Worm (Caenorhabditis elegans) whole organism, L2 larva: ENCODE data around the gene T26H8.5.

ENCODE experiments used
- F13H6.1 ChIP-seq: sonication (generic microtip); optimal IDR thresholded peaks from 2 replicates; lab custom pipeline; 2016; ENCODE audit warnings: missing genetic modification characterization, missing compliant biosample characterization
- R02D3.7 ChIP-seq: fragments of 150-350 bp; optimal IDR thresholded peaks from 2 replicates; lab custom pipeline; 2014; ENCODE audit warnings: missing biosample characterization, missing genetic modification characterization
- ZK546.5 ChIP-seq: sonication (generic microtip); optimal IDR thresholded peaks from 2 replicates; lab custom pipeline; 2017; ENCODE audit warnings: missing biosample characterization, missing genetic modification characterization
- alr-1 ChIP-seq: fragments of 150-350 bp; optimal IDR thresholded peaks from 2 replicates; lab custom pipeline; 2014; ENCODE audit warnings: missing biosample characterization, missing genetic modification characterization
- ceh-16 ChIP-seq: fragments of 150-350 bp; optimal IDR thresholded peaks from 2 replicates; lab custom pipeline; 2014; ENCODE audit warnings: missing biosample characterization, missing genetic modification characterization
- ceh-82 ChIP-seq: fragments of 150-350 bp; optimal IDR thresholded peaks from 2 replicates; lab custom pipeline; 2014; ENCODE audit warnings: missing biosample characterization, missing genetic modification characterization
- crh-2 ChIP-seq: sonication (generic microtip); optimal IDR thresholded peaks from 2 replicates; lab custom pipeline; 2017; ENCODE audit warnings: missing biosample characterization, missing genetic modification characterization
- dmd-4 ChIP-seq: sonication (generic microtip); optimal IDR thresholded peaks from 2 replicates; lab custom pipeline; 2017; ENCODE audit warnings: missing biosample characterization, missing genetic modification characterization
- egl-27 ChIP-seq: sonication (generic microtip); optimal IDR thresholded peaks from 3 replicates; lab custom pipeline; 2017; ENCODE audit warnings: missing biosample characterization, missing genetic modification reagents, missing genetic modification characterization
- elt-1 ChIP-seq: fragments of 150-350 bp; optimal IDR thresholded peaks from 2 replicates; lab custom pipeline; 2014; ENCODE audit warnings: missing biosample characterization, missing genetic modification characterization
- elt-3 ChIP-seq: sonication (generic microtip); optimal IDR thresholded peaks from 2 replicates; lab custom pipeline; 2017; ENCODE audit warnings: missing biosample characterization, missing genetic modification characterization
- fos-1 ChIP-seq: fragments of 150-350 bp; optimal IDR thresholded peaks from 2 replicates; lab custom pipeline; 2014; ENCODE audit warnings: missing biosample characterization, missing genetic modification characterization
- gmeb-1 ChIP-seq: fragments of 150-350 bp; optimal IDR thresholded peaks from 2 replicates; lab custom pipeline; 2014; ENCODE audit warnings: missing biosample characterization, missing genetic modification characterization
- lin-13 ChIP-seq: fragments of 150-350 bp; optimal IDR thresholded peaks from 2 replicates; lab custom pipeline; 2014; ENCODE audit warnings: missing biosample characterization, missing genetic modification reagents, missing genetic modification characterization
- lin-39 ChIP-seq: fragments of 150-350 bp; optimal IDR thresholded peaks from 2 replicates; lab custom pipeline; 2014; ENCODE audit warnings: missing biosample characterization, missing genetic modification reagents, missing genetic modification characterization
- mbf-1 ChIP-seq: sonication (generic microtip); optimal IDR thresholded peaks from 2 replicates; lab custom pipeline; 2017; ENCODE audit warnings: missing biosample characterization, missing genetic modification characterization
- mdl-1 ChIP-seq, 2 experiments: fragments of 150-350 bp in 1 of 2; sonication (generic microtip) in 1 of 2; optimal IDR thresholded peaks; 2 replicates each; lab custom pipeline; 2017; ENCODE audit warnings: missing biosample characterization in 2 of 2, missing genetic modification characterization in 2 of 2
- nhr-10 ChIP-seq: sonication (generic microtip); optimal IDR thresholded peaks from 2 replicates; lab custom pipeline; 2017; ENCODE audit warnings: missing biosample characterization, missing genetic modification characterization
- nhr-11 ChIP-seq: fragments of 150-350 bp; optimal IDR thresholded peaks from 2 replicates; lab custom pipeline; 2014; ENCODE audit warnings: missing biosample characterization, missing genetic modification characterization
- nhr-12 ChIP-seq: fragments of 150-350 bp; optimal IDR thresholded peaks from 2 replicates; lab custom pipeline; 2014; ENCODE audit warnings: missing biosample characterization, missing genetic modification characterization
- nhr-129 ChIP-seq: fragments of 150-350 bp; optimal IDR thresholded peaks from 2 replicates; lab custom pipeline; 2014; ENCODE audit warnings: missing biosample characterization, missing genetic modification characterization
- nhr-21 ChIP-seq: fragments of 150-350 bp; optimal IDR thresholded peaks from 2 replicates; lab custom pipeline; 2014; ENCODE audit warnings: missing biosample characterization, missing genetic modification characterization
- nhr-23 ChIP-seq: fragments of 150-350 bp; optimal IDR thresholded peaks from 2 replicates; lab custom pipeline; 2014; ENCODE audit warnings: missing biosample characterization, missing genetic modification reagents, missing genetic modification characterization
- nhr-25 ChIP-seq: fragments of 150-350 bp; sonication (generic microtip); optimal IDR thresholded peaks from 3 replicates; lab custom pipeline; 2014; ENCODE audit warnings: missing biosample characterization, missing genetic modification characterization
- nhr-77 ChIP-seq: fragments of 150-350 bp; optimal IDR thresholded peaks from 2 replicates; lab custom pipeline; 2014; ENCODE audit warnings: missing biosample characterization, missing genetic modification characterization
- peb-1 ChIP-seq: fragments of 150-350 bp; optimal IDR thresholded peaks from 2 replicates; lab custom pipeline; 2014; ENCODE audit warnings: missing biosample characterization, missing genetic modification characterization
- sem-4 ChIP-seq: fragments of 150-350 bp; optimal IDR thresholded peaks from 2 replicates; lab custom pipeline; 2014; ENCODE audit warnings: missing biosample characterization, missing genetic modification reagents, missing genetic modification characterization
- sma-3 ChIP-seq: sonication (generic microtip); optimal IDR thresholded peaks from 2 replicates; lab custom pipeline; 2016; ENCODE audit warnings: missing genetic modification reagents, missing genetic modification characterization, missing compliant biosample characterization
- sma-9 ChIP-seq, 2 experiments: fragments of 150-350 bp in 1 of 2; sonication (generic microtip) in 1 of 2; optimal IDR thresholded peaks; 2 replicates each; lab custom pipeline; 2014 to 2016; ENCODE audit warnings: missing genetic modification characterization in 2 of 2, mild to moderate bottlenecking in 1 of 2, missing biosample characterization in 1 of 2, missing compliant biosample characterization in 1 of 2, missing genetic modification reagents in 1 of 2, moderate library complexity in 1 of 2
- unc-39 ChIP-seq: fragments of 150-350 bp; optimal IDR thresholded peaks from 2 replicates; lab custom pipeline; 2014; ENCODE audit warnings: missing biosample characterization, missing genetic modification characterization
- unc-62 ChIP-seq: fragments of 150-350 bp; optimal IDR thresholded peaks from 2 replicates; lab custom pipeline; 2014; ENCODE audit warnings: missing biosample characterization, missing genetic modification reagents, missing genetic modification characterization
- zag-1 ChIP-seq: fragments of 150-350 bp; optimal IDR thresholded peaks from 2 replicates; lab custom pipeline; 2014; ENCODE audit warnings: missing biosample characterization, missing genetic modification characterization
- ztf-1 ChIP-seq: fragments of 200-800 bp; sonication (Bioruptor generic); conservative IDR thresholded peaks from 2 replicates; pipeline ENCODE4 v1.3.6; 2022; ENCODE audit warnings: missing genetic modification characterization, missing compliant biosample characterization

T26H8.5 gene

ce11 chrV:15318638-15319037 lies 13.2 kb upstream of the T26H8.5 start, which contains the start of gene nhr-291:
Gene nhr-291 (plus strand): TSS chrV:15318961.
- TF ChIP-seq elt-3 (tag; lab: Kevin White, UChicago) (no peak), egl-27 (tag; lab: Kevin White, UChicago) (peak; percentile 35), fos-1 (peak; percentile 99), sma-9 (GFP tag; optimal IDR thresholded peaks at IDR 0.05; lab: Kevin White, UChicago) (peak; percentile 79), sma-9 (tag; optimal IDR thresholded peaks at IDR 0.05; lab: Kevin White, UChicago) (no peak), sma-3 (peak; percentile 11), gmeb-1 (peak; percentile 42), crh-2 (peak; percentile 34), nhr-21 (tag; lab: Kevin White, UChicago) (no peak)

- no peak for TF ChIP-seq egl-27 (tag; lab: Kevin White, UChicago)
- TF ChIP-seq crh-2, result no peak
- no peak for TF ChIP-seq lin-39 (tag; lab: Kevin White, UChicago)
- TF ChIP-seq nhr-23, result no peak
- no peak for TF ChIP-seq fos-1
- no peak for TF ChIP-seq dmd-4 (tag; lab: Kevin White, UChicago)
- TF ChIP-seq sma-9 (GFP tag; optimal IDR thresholded peaks at IDR 0.05; lab: Kevin White, UChicago), result no peak
- no peak for TF ChIP-seq sma-9 (tag; optimal IDR thresholded peaks at IDR 0.05; lab: Kevin White, UChicago)
- no peak for TF ChIP-seq nhr-11
- no peak for TF ChIP-seq nhr-77 (tag; lab: Kevin White, UChicago)
- TF ChIP-seq ceh-82 (tag; lab: Kevin White, UChicago), result no peak
- no peak for TF ChIP-seq lin-13 (GFP tag; lab: Kevin White, UChicago)
- TF ChIP-seq, all 48 proteins: peak for 0
Measured at ce11 chrV:15315827-15316527, 10.6 kb upstream of the T26H8.5 start, which contains the start of the genes srt-22 and nhr-246. Gene srt-22 (minus strand): TSS chrV:15315927. Gene nhr-246 (plus strand): TSS chrV:15316477.

- no peak for TF ChIP-seq egl-27 (tag; lab: Kevin White, UChicago)
- TF ChIP-seq elt-1, result no peak
- no peak for TF ChIP-seq lin-13 (GFP tag; lab: Kevin White, UChicago)
- no peak for TF ChIP-seq ZK546.5 (tag; lab: Kevin White, UChicago)
- no peak for TF ChIP-seq nhr-25
- TF ChIP-seq unc-39 (tag; lab: Kevin White, UChicago), result no peak
- no peak for TF ChIP-seq fos-1
- TF ChIP-seq R02D3.7 (tag; lab: Kevin White, UChicago), result no peak
- TF ChIP-seq ceh-82 (tag; lab: Kevin White, UChicago), result no peak
- TF ChIP-seq F13H6.1 (tag; lab: Kevin White, UChicago), result no peak
- no peak for TF ChIP-seq zag-1 (tag; lab: Kevin White, UChicago)
- TF ChIP-seq nhr-77 (tag; lab: Kevin White, UChicago), result no peak
- no peak for TF ChIP-seq alr-1 (tag; lab: Kevin White, UChicago)
- no peak for TF ChIP-seq peb-1 (tag; lab: Kevin White, UChicago)
Measured at ce11 chrV:15313529-15313928, 8.1 kb upstream of the T26H8.5 start.

ce11 chrV:15310780-15311179 lies 5.4 kb upstream of the T26H8.5 start, which contains the start of gene irld-62:
Gene irld-62 (plus strand): TSS chrV:15311080.
- TF ChIP-seq alr-1 (tag; lab: Kevin White, UChicago) (no peak), ztf-1 (GFP tag; lab: Robert Waterston, UW) (no peak), nhr-129 (tag; lab: Kevin White, UChicago) (no peak), unc-39 (tag; lab: Kevin White, UChicago) (no peak), ceh-16 (tag; lab: Kevin White, UChicago) (no peak), sem-4 (no peak), unc-62 (GFP tag; lab: Kevin White, UChicago) (no peak), R02D3.7 (tag; lab: Kevin White, UChicago) (no peak), nhr-25 (no peak), nhr-12 (tag; lab: Kevin White, UChicago) (no peak)

- TF ChIP-seq mdl-1 (tag; optimal IDR thresholded peaks at IDR 0.05; lab: Kevin White, UChicago), result no peak
- no peak for TF ChIP-seq elt-3 (tag; lab: Kevin White, UChicago)
- no peak for TF ChIP-seq mbf-1 (tag; lab: Kevin White, UChicago)
- no peak for TF ChIP-seq nhr-23
- TF ChIP-seq nhr-10, result no peak
- TF ChIP-seq nhr-25, result no peak
- TF ChIP-seq ceh-82 (tag; lab: Kevin White, UChicago), result no peak
- no peak for TF ChIP-seq lin-39 (tag; lab: Kevin White, UChicago)
- no peak for TF ChIP-seq elt-1
- TF ChIP-seq ceh-16 (tag; lab: Kevin White, UChicago), result no peak
- no peak for TF ChIP-seq lin-13 (GFP tag; lab: Kevin White, UChicago)
Measured at ce11 chrV:15309011-15309410, 3.6 kb upstream of the T26H8.5 start, which contains the start of gene srz-10. Gene srz-10 (minus strand): TSS chrV:15309098.
